Worm (Caenorhabditis elegans): ENCODE measurements around the gene atrn-1.
A peak's percentile ranks its signal among the peaks of the same experiment; 100 is the strongest.

- TF ChIP-seq F13C5.2 (tag; optimal IDR thresholded peaks at IDR 0.05) = no peak
- TF ChIP-seq ceh-36 (tag; optimal IDR thresholded peaks at IDR 0.05) = no peak
- TF ChIP-seq aly-1 (tag; optimal IDR thresholded peaks at IDR 0.05) = no peak
- TF ChIP-seq B0310.2 (tag; optimal IDR thresholded peaks at IDR 0.05) = no peak
- no peak for TF ChIP-seq tbx-11 (GFP tag; IDR thresholded peaks at IDR 0.05)
- no peak for TF ChIP-seq ceh-13 (GFP tag; optimal IDR thresholded peaks at IDR 0.05)
- TF ChIP-seq tbx-37 (GFP tag; conservative IDR thresholded peaks at IDR 0.05) = no peak
- no peak for TF ChIP-seq sea-1 (GFP tag; conservative IDR thresholded peaks at IDR 0.05)
- peak; percentile 16; the same call in 1 of the 2 replicates for TF ChIP-seq pes-1 (GFP tag; IDR thresholded peaks at IDR 0.05)
- no peak for TF ChIP-seq ama-1 (optimal IDR thresholded peaks at IDR 0.05)
- TF ChIP-seq ets-7 (tag; optimal IDR thresholded peaks at IDR 0.05) = no peak
Measured at ce11 chrX:14756606-14757005, 45.2 kb downstream of the atrn-1 start.

Measured in whole organism, early embryonic.